Worm (Caenorhabditis elegans) whole organism, L2 larva: ENCODE results near the gene C40A11.2.
"Not testable (repeated sequence)": the region's sequence is repeated elsewhere in the genome, so short reads cannot be mapped to it uniquely, and the experiment has no call there.

ENCODE experiments used
- C34F6.9 ChIP-seq: fragments of 150-350 bp; optimal IDR thresholded peaks from 2 replicates; lab custom pipeline; 2014; ENCODE audit warnings: missing biosample characterization, missing genetic modification characterization
- R02D3.7 ChIP-seq: fragments of 150-350 bp; optimal IDR thresholded peaks from 2 replicates; lab custom pipeline; 2014; ENCODE audit warnings: missing biosample characterization, missing genetic modification characterization
- alr-1 ChIP-seq: fragments of 150-350 bp; optimal IDR thresholded peaks from 2 replicates; lab custom pipeline; 2014; ENCODE audit warnings: missing biosample characterization, missing genetic modification characterization
- aly-2 ChIP-seq: fragments of 150-350 bp; optimal IDR thresholded peaks from 2 replicates; lab custom pipeline; 2014; ENCODE audit warnings: missing biosample characterization, missing genetic modification characterization
- blmp-1 ChIP-seq: sonication (generic microtip); optimal IDR thresholded peaks from 2 replicates; lab custom pipeline; 2017; ENCODE audit warnings: missing genetic modification characterization, mild to moderate bottlenecking, missing compliant biosample characterization, antibody characterized with exemption, moderate library complexity; ENCODE audit not compliant: insufficient read depth
- ceh-16 ChIP-seq: fragments of 150-350 bp; optimal IDR thresholded peaks from 2 replicates; lab custom pipeline; 2014; ENCODE audit warnings: missing biosample characterization, missing genetic modification characterization
- ceh-82 ChIP-seq: fragments of 150-350 bp; optimal IDR thresholded peaks from 2 replicates; lab custom pipeline; 2014; ENCODE audit warnings: missing biosample characterization, missing genetic modification characterization
- crh-2 ChIP-seq: sonication (generic microtip); optimal IDR thresholded peaks from 2 replicates; lab custom pipeline; 2017; ENCODE audit warnings: missing biosample characterization, missing genetic modification characterization
- dmd-4 ChIP-seq: sonication (generic microtip); optimal IDR thresholded peaks from 2 replicates; lab custom pipeline; 2017; ENCODE audit warnings: missing biosample characterization, missing genetic modification characterization
- egl-27 ChIP-seq: sonication (generic microtip); optimal IDR thresholded peaks from 3 replicates; lab custom pipeline; 2017; ENCODE audit warnings: missing biosample characterization, missing genetic modification reagents, missing genetic modification characterization
- elt-1 ChIP-seq: fragments of 150-350 bp; optimal IDR thresholded peaks from 2 replicates; lab custom pipeline; 2014; ENCODE audit warnings: missing biosample characterization, missing genetic modification characterization
- elt-3 ChIP-seq: sonication (generic microtip); optimal IDR thresholded peaks from 2 replicates; lab custom pipeline; 2017; ENCODE audit warnings: missing biosample characterization, missing genetic modification characterization
- fos-1 ChIP-seq: fragments of 150-350 bp; optimal IDR thresholded peaks from 2 replicates; lab custom pipeline; 2014; ENCODE audit warnings: missing biosample characterization, missing genetic modification characterization
- gmeb-1 ChIP-seq: fragments of 150-350 bp; optimal IDR thresholded peaks from 2 replicates; lab custom pipeline; 2014; ENCODE audit warnings: missing biosample characterization, missing genetic modification characterization
- lin-11 ChIP-seq: fragments of 150-350 bp; sonication (generic microtip); optimal IDR thresholded peaks from 2 replicates; lab custom pipeline; 2014; ENCODE audit warnings: missing biosample characterization, missing genetic modification characterization, inconsistent platforms, mixed read lengths
- lsy-2 ChIP-seq, 2 experiments: fragments of 150-350 bp in 1 of 2; sonication (generic microtip) in 1 of 2; optimal IDR thresholded peaks; 2 replicates each; lab custom pipeline; 2014 to 2017; ENCODE audit warnings: missing biosample characterization in 2 of 2, missing genetic modification characterization in 2 of 2
- mab-5 ChIP-seq: fragments of 150-350 bp; optimal IDR thresholded peaks from 2 replicates; lab custom pipeline; 2014; ENCODE audit warnings: missing biosample characterization, missing genetic modification characterization
- mbf-1 ChIP-seq: sonication (generic microtip); optimal IDR thresholded peaks from 2 replicates; lab custom pipeline; 2017; ENCODE audit warnings: missing biosample characterization, missing genetic modification characterization
- mdl-1 ChIP-seq, 2 experiments: fragments of 150-350 bp in 1 of 2; sonication (generic microtip) in 1 of 2; optimal IDR thresholded peaks; 2 replicates each; lab custom pipeline; 2017; ENCODE audit warnings: missing biosample characterization in 2 of 2, missing genetic modification characterization in 2 of 2
- nhr-10 ChIP-seq: sonication (generic microtip); optimal IDR thresholded peaks from 2 replicates; lab custom pipeline; 2017; ENCODE audit warnings: missing biosample characterization, missing genetic modification characterization
- nhr-12 ChIP-seq: fragments of 150-350 bp; optimal IDR thresholded peaks from 2 replicates; lab custom pipeline; 2014; ENCODE audit warnings: missing biosample characterization, missing genetic modification characterization
- nhr-21 ChIP-seq: fragments of 150-350 bp; optimal IDR thresholded peaks from 2 replicates; lab custom pipeline; 2014; ENCODE audit warnings: missing biosample characterization, missing genetic modification characterization
- nhr-23 ChIP-seq: fragments of 150-350 bp; optimal IDR thresholded peaks from 2 replicates; lab custom pipeline; 2014; ENCODE audit warnings: missing biosample characterization, missing genetic modification reagents, missing genetic modification characterization
- nhr-237 ChIP-seq: fragments of 150-350 bp; optimal IDR thresholded peaks from 2 replicates; lab custom pipeline; 2014; ENCODE audit warnings: missing biosample characterization, missing genetic modification characterization
- nhr-25 ChIP-seq: fragments of 150-350 bp; sonication (generic microtip); optimal IDR thresholded peaks from 3 replicates; lab custom pipeline; 2014; ENCODE audit warnings: missing biosample characterization, missing genetic modification characterization
- nhr-6 ChIP-seq: fragments of 150-350 bp; optimal IDR thresholded peaks from 2 replicates; lab custom pipeline; 2014; ENCODE audit warnings: missing biosample characterization, missing genetic modification characterization
- nhr-77 ChIP-seq: fragments of 150-350 bp; optimal IDR thresholded peaks from 2 replicates; lab custom pipeline; 2014; ENCODE audit warnings: missing biosample characterization, missing genetic modification characterization
- peb-1 ChIP-seq: fragments of 150-350 bp; optimal IDR thresholded peaks from 2 replicates; lab custom pipeline; 2014; ENCODE audit warnings: missing biosample characterization, missing genetic modification characterization
- sem-4 ChIP-seq: fragments of 150-350 bp; optimal IDR thresholded peaks from 2 replicates; lab custom pipeline; 2014; ENCODE audit warnings: missing biosample characterization, missing genetic modification reagents, missing genetic modification characterization
- skn-1 ChIP-seq: sonication (generic microtip); optimal IDR thresholded peaks from 2 replicates; lab custom pipeline; 2017; ENCODE audit warnings: missing biosample characterization, missing genetic modification characterization
- sma-3 ChIP-seq: sonication (generic microtip); optimal IDR thresholded peaks from 2 replicates; lab custom pipeline; 2016; ENCODE audit warnings: missing genetic modification reagents, missing genetic modification characterization, missing compliant biosample characterization
- sma-9 ChIP-seq, 2 experiments: fragments of 150-350 bp in 1 of 2; sonication (generic microtip) in 1 of 2; optimal IDR thresholded peaks; 2 replicates each; lab custom pipeline; 2014 to 2016; ENCODE audit warnings: missing genetic modification characterization in 2 of 2, mild to moderate bottlenecking in 1 of 2, missing biosample characterization in 1 of 2, missing compliant biosample characterization in 1 of 2, missing genetic modification reagents in 1 of 2, moderate library complexity in 1 of 2
- snpc-4 ChIP-seq: fragments of 150-350 bp; optimal IDR thresholded peaks from 2 replicates; lab custom pipeline; 2014; ENCODE audit warnings: missing biosample characterization, missing genetic modification characterization
- unc-62 ChIP-seq: fragments of 150-350 bp; optimal IDR thresholded peaks from 2 replicates; lab custom pipeline; 2014; ENCODE audit warnings: missing biosample characterization, missing genetic modification reagents, missing genetic modification characterization
- zag-1 ChIP-seq: fragments of 150-350 bp; optimal IDR thresholded peaks from 2 replicates; lab custom pipeline; 2014; ENCODE audit warnings: missing biosample characterization, missing genetic modification characterization
- ztf-1 ChIP-seq: fragments of 200-800 bp; sonication (Bioruptor generic); conservative IDR thresholded peaks from 2 replicates; pipeline ENCODE4 v1.3.6; 2022; ENCODE audit warnings: missing genetic modification characterization, missing compliant biosample characterization
- ztf-11 ChIP-seq: sonication (generic microtip); optimal IDR thresholded peaks from 2 replicates; lab custom pipeline; 2017; ENCODE audit warnings: missing biosample characterization, missing genetic modification characterization
- ztf-4 ChIP-seq: fragments of 150-350 bp; optimal IDR thresholded peaks from 2 replicates; lab custom pipeline; 2014; ENCODE audit warnings: missing biosample characterization, missing genetic modification characterization

The C40A11.2 gene

DNA sequence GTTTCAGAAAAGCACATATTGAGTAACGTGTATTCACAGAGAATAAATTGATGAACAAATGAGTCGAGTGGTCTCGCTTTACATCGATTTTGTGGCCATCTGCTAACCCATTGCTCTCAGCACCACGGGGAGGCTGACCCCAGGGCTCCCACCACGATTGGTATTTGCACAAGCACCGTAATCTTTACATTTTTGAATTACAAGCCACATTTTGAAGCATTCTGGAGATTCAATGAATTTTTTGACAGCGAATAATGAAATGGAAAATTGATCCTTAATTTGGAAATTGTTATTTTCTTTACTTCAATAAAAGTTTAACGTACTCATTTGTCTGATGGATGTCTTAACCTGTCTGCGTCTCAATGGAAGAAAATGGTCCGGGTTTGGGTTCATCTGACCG, 1.2 kb upstream of the C40A11.2 start, which contains the start of gene C40A11.6:
C40A11.6 (minus strand) TSS at position 101 of the 400 bp plus-strand sequence.
- no peak for TF ChIP-seq peb-1
- no peak for TF ChIP-seq mdl-1 (tag; optimal IDR thresholded peaks at IDR 0.05; lab: Kevin White, UChicago)
- no peak for TF ChIP-seq sma-3 (GFP tag; lab: Kevin White, UChicago)
- TF ChIP-seq snpc-4 (tag; lab: Kevin White, UChicago): no peak
- TF ChIP-seq zag-1 (tag; lab: Kevin White, UChicago): no peak
- no peak for TF ChIP-seq mab-5 (tag; lab: Kevin White, UChicago)
- TF ChIP-seq nhr-25 (tag; lab: Kevin White, UChicago): no peak
- no peak for TF ChIP-seq nhr-237 (tag; lab: Kevin White, UChicago)
- no peak for TF ChIP-seq elt-1 (tag; lab: Kevin White, UChicago)
- TF ChIP-seq lsy-2 (tag; optimal IDR thresholded peaks at IDR 0.05; lab: Kevin White, UChicago): no peak
- no peak for TF ChIP-seq gmeb-1

DNA sequence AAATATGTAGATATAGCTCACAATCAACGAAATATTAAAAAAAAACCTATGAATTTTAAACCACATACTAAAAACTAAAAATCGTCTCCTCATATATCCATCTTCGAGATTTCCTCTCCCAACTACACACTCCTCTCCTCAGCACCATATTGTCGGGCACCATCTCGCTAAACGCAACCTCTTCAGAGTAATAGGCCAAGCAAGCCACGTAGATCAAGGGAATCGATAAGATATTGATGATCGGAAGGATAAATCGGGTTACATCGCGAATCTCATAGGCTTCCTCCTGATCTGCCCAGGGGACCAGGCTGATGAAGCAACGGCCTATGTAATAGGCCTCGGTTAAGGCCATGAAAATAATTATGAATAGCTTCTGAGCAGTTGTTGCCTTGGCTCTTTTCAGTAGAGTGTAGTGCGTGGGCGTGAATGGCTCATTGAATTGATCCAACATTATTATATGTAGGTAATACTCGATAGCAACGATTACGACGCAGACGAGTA, 3.8 kb downstream of the C40A11.2 start, which contains the start of the genes C40A11.7 and C40A11.8:
C40A11.7 (minus strand) TSS at position 101 of the 501 bp plus-strand sequence.
C40A11.8 (minus strand) TSS at position 451 of the 501 bp plus-strand sequence.
- TF ChIP-seq skn-1 (tag; lab: Kevin White, UChicago): no peak
- no peak for TF ChIP-seq nhr-10 (tag; lab: Kevin White, UChicago)
- TF ChIP-seq elt-3 (tag; lab: Kevin White, UChicago): no peak
- TF ChIP-seq ceh-82 (tag; lab: Kevin White, UChicago): no peak
- no peak for TF ChIP-seq gmeb-1
- TF ChIP-seq C34F6.9 (tag; lab: Kevin White, UChicago): no peak
- no peak for TF ChIP-seq nhr-77 (tag; lab: Kevin White, UChicago)
- no peak for TF ChIP-seq sma-9 (GFP tag; optimal IDR thresholded peaks at IDR 0.05; lab: Kevin White, UChicago)
- no peak for TF ChIP-seq sma-9 (tag; optimal IDR thresholded peaks at IDR 0.05; lab: Kevin White, UChicago)
- TF ChIP-seq lin-11 (tag; lab: Kevin White, UChicago): no peak
- no peak for TF ChIP-seq ceh-16
- TF ChIP-seq ztf-11 (tag; lab: Kevin White, UChicago): no peak
- no peak for TF ChIP-seq dmd-4
- no peak for TF ChIP-seq sma-3 (GFP tag; lab: Kevin White, UChicago)
- no peak for TF ChIP-seq crh-2 (tag; lab: Kevin White, UChicago)
- TF ChIP-seq R02D3.7: no peak
- no peak for TF ChIP-seq sem-4 (tag; lab: Kevin White, UChicago)
- no peak for TF ChIP-seq fos-1

DNA sequence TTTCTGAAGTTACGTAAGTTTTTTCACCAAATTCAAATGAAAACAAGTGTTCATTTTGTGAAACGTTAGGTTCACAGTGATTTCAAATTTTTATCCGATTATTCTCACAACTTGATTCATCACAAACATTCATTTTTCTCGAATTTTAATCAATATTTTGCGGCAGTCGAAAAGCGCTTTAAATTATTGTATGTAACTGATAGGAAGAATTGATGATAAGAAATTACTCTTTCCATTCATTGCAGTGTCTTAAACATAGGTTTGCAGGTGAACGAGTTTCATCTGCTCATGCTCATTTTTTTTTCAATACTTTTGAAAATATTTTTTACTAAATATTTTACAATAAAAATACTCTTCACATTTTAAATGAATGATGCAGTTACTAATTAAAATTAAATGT, 5.7 kb downstream of the C40A11.2 start:
- TF ChIP-seq fos-1: peak; percentile 64
- TF ChIP-seq mab-5 (tag; lab: Kevin White, UChicago): no peak
- no peak for TF ChIP-seq nhr-23

- not testable (repeated sequence) for TF ChIP-seq nhr-12 (tag; lab: Kevin White, UChicago); ztf-1 (GFP tag; lab: Robert Waterston, UW); nhr-21 (tag; lab: Kevin White, UChicago)
Measured at ce11 chrII:2153708-2154107, 7.0 kb downstream of the C40A11.2 start, which contains the start of gene math-18. math-18 (plus strand) TSS chrII:2154008.

- not testable (repeated sequence) for TF ChIP-seq lsy-2 (tag; optimal IDR thresholded peaks at IDR 0.05; lab: Kevin White, UChicago); ztf-11 (tag; lab: Kevin White, UChicago); unc-62 (GFP tag; lab: Kevin White, UChicago)
- TF ChIP-seq, all 48 proteins: peak for 0; not testable (repeated sequence) for 48
Measured at ce11 chrII:2163370-2163882, 16.7 kb downstream of the C40A11.2 start, which contains the start of gene C33C12.11. C33C12.11 (minus strand) TSS chrII:2163832.

DNA sequence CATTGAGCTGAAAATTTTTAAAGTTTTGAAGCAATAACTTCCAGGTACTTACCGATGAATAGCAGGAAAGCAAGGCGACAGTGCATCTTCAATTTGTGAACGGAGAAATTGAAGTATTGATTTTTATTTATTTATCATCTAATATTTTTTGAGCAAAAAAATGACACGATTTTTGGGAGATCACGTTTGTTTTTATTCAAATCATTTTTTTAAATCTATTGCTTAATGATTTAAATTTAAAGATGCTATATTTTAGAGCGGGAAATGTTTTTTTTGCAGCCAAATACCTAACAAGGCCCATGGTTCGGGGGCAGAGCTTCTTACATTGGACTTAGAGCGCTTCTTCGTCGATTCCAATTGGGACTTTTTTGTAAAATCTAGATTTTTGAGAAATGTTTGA, 19.6 kb downstream of the C40A11.2 start, which contains the start of gene C33C12.4:
C33C12.4 (minus strand) TSS at position 101 of the 400 bp plus-strand sequence.
- TF ChIP-seq blmp-1 (tag; lab: Kevin White, UChicago) (no peak), sem-4 (tag; lab: Kevin White, UChicago) (no peak), sma-3 (GFP tag; lab: Kevin White, UChicago) (no peak), elt-1 (tag; lab: Kevin White, UChicago) (no peak), alr-1 (tag; lab: Kevin White, UChicago) (no peak), nhr-6 (no peak), nhr-77 (tag; lab: Kevin White, UChicago) (no peak), nhr-25 (tag; lab: Kevin White, UChicago) (no peak), mbf-1 (tag; lab: Kevin White, UChicago) (no peak), egl-27 (tag; lab: Kevin White, UChicago) (no peak), aly-2 (tag; lab: Kevin White, UChicago) (no peak), ztf-11 (tag; lab: Kevin White, UChicago) (no peak), ztf-4 (no peak), nhr-12 (tag; lab: Kevin White, UChicago) (no peak), C34F6.9 (tag; lab: Kevin White, UChicago) (no peak), peb-1 (no peak)
